Worm (Caenorhabditis elegans) whole organism, young adult: Measurements from ENCODE around the gene fbxa-38.

Experiments
- F52B5.7 ChIP-seq: sonication (generic microtip); optimal IDR thresholded peaks from 2 replicates; lab custom pipeline; 2016; ENCODE audit warnings: mild to moderate bottlenecking, missing genetic modification characterization, missing compliant biosample characterization
- ceh-79 ChIP-seq: sonication (generic microtip); optimal IDR thresholded peaks from 2 replicates; lab custom pipeline; 2017; ENCODE audit warnings: mild to moderate bottlenecking, missing genetic modification characterization, missing compliant biosample characterization
- egl-18 ChIP-seq: fragments of 200-800 bp; sonication (Bioruptor generic); IDR thresholded peaks from 2 replicates; pipeline ENCODE4 v1.3.6; 2022; ENCODE audit warnings: missing genetic modification reagents, missing genetic modification characterization, missing compliant biosample characterization
- fkh-3 ChIP-seq: sonication (generic microtip); optimal IDR thresholded peaks from 2 replicates; lab custom pipeline; 2016; ENCODE audit warnings: mild to moderate bottlenecking, missing genetic modification characterization, missing compliant biosample characterization
- hrde-1 ChIP-seq: sonication (generic microtip); optimal IDR thresholded peaks from 2 replicates; lab custom pipeline; 2016; ENCODE audit warnings: missing genetic modification characterization, mild to moderate bottlenecking, missing compliant biosample characterization, moderate library complexity, missing genotype, missing genetic modification reagents, borderline replicate concordance
- madf-3 ChIP-seq: fragments of 200-800 bp; sonication (Bioruptor generic); IDR thresholded peaks from 2 replicates; pipeline ENCODE4 v1.3.6; 2022; ENCODE audit warnings: missing genetic modification reagents, missing genetic modification characterization, missing compliant biosample characterization
- nhr-90 ChIP-seq: sonication (generic microtip); optimal IDR thresholded peaks from 2 replicates; lab custom pipeline; 2016; ENCODE audit warnings: missing genotype, mild to moderate bottlenecking, missing genetic modification characterization, missing compliant biosample characterization
- pha-4 ChIP-seq: fragments of 150-350 bp; sonication (generic microtip); optimal IDR thresholded peaks from 2 replicates; lab custom pipeline; 2014; ENCODE audit warnings: missing biosample characterization, missing genetic modification reagents, missing genetic modification characterization
- sdz-38 ChIP-seq: sonication (generic microtip); optimal IDR thresholded peaks from 2 replicates; lab custom pipeline; 2016; ENCODE audit warnings: missing genotype, missing genetic modification characterization, missing compliant biosample characterization
- snpc-4 ChIP-seq, 5 experiments: fragments of 150-350 bp in 1 of 5; sonication (generic microtip) in 4 of 5; optimal IDR thresholded peaks; 2 replicates each; lab custom pipeline; 2014 to 2018; ENCODE audit warnings: missing genetic modification characterization in 5 of 5, missing biosample characterization in 3 of 5, antibody characterized with exemption in 2 of 5, mild to moderate bottlenecking in 2 of 5, missing compliant biosample characterization in 2 of 5, missing genotype in 2 of 5, moderate library complexity in 2 of 5, missing genetic modification reagents in 1 of 5
- ztf-26 ChIP-seq: sonication (generic microtip); optimal IDR thresholded peaks from 2 replicates; lab custom pipeline; 2017; ENCODE audit warnings: missing genetic modification characterization, missing compliant biosample characterization

DNA sequence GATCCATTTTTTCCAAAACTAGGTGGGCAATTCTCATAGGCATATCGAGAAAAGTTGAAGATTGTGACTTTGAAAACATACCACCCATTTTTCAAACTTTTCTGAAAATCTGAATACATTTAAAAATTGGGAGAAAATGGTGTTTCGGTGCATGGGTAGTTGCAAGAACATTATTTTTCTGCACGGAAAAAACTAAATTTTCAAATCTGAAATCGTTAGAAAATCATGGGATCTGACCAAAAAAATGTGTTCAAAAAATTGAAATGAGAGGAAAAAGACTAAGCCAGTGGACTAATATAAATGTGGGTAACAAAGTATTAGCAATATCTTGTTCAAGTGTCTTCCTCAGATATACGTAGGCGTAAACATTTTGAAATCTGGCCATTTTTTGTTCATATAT lies 34.4 kb downstream of the fbxa-38 start, which contains the start of gene fbxa-43:
- TF ChIP-seq sdz-38 (tag; lab: Kevin White, UChicago) = no peak
- TF ChIP-seq fkh-3 (tag; lab: Kevin White, UChicago) = no peak
- no peak for TF ChIP-seq nhr-90 (tag; lab: Kevin White, UChicago)
- no peak for TF ChIP-seq ztf-26 (tag; lab: Kevin White, UChicago)
- no peak for TF ChIP-seq pha-4 (tag; lab: Kevin White, UChicago)
- no peak for TF ChIP-seq hrde-1 (tag; lab: Kevin White, UChicago)
- no peak for TF ChIP-seq egl-18 (GFP tag; lab: Robert Waterston, UW)
- no peak for TF ChIP-seq snpc-4 (GFP tag; optimal IDR thresholded peaks at IDR 0.05; lab: Kevin White, UChicago)
- TF ChIP-seq snpc-4 (tag; optimal IDR thresholded peaks at IDR 0.05; lab: Kevin White, UChicago) = no peak
- no peak for TF ChIP-seq F52B5.7
- TF ChIP-seq ceh-79 (tag; lab: Kevin White, UChicago) = no peak
- TF ChIP-seq madf-3 (GFP tag; lab: Robert Waterston, UW) = no peak
